Worm (Caenorhabditis elegans) whole organism, L4/young adult: ENCODE results near the gene F35H10.6.

Experiments
- W03F9.2 ChIP-seq: fragments of 150-350 bp; optimal IDR thresholded peaks from 2 replicates; lab custom pipeline; 2014; ENCODE audit warnings: missing biosample characterization, missing genetic modification characterization
- him-1 ChIP-seq: sonication (generic microtip); optimal IDR thresholded peaks from 2 replicates; lab custom pipeline; 2016; ENCODE audit warnings: missing genotype, missing genetic modification reagents, missing genetic modification characterization, missing compliant biosample characterization

- no peak for TF ChIP-seq W03F9.2 (tag; lab: Kevin White, UChicago)
- no peak for TF ChIP-seq him-1
Measured at ce11 chrIV:8259904-8260303, 39.8 kb upstream of the F35H10.6 start, which contains the start of gene K07H8.7.
